Worm (Caenorhabditis elegans): ENCODE measurements around the gene F14D7.8.

DNA sequence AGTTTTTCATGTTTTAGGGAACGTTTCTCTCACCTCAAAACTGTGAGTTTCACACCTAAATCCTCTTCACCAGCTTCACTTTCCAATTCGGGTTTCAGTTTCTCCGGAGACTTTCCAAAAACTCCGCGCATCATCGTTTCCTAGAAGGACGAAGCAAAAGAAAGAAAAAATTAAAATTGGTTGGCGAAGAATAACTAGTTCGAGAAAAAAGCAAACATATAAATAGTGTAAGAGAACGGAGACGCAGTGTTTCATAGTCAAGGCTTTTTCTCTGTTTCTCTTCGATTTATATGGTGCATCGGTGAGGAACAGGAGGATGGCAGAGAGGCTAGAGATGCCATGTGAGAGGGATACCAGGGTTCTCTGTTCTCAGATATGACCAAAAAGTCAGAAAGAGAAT lies 10.1 kb upstream of the F14D7.8 start, which contains the start of gene F47B8.3:
- TF ChIP-seq sdc-2 (tag; optimal IDR thresholded peaks at IDR 0.05) (no peak), F13H6.1 (tag; optimal IDR thresholded peaks at IDR 0.05) (no peak), elt-4 (tag; optimal IDR thresholded peaks at IDR 0.05) (no peak), pag-3 (tag; optimal IDR thresholded peaks at IDR 0.05; ENCODE audit: borderline replicate concordance) (no peak), ceh-2 (tag; optimal IDR thresholded peaks at IDR 0.05) (no peak), pax-1 (tag; optimal IDR thresholded peaks at IDR 0.05) (no peak)
